Fruit fly (Drosophila melanogaster) whole organism, prepupa: ENCODE measurements around the gene chas.

ENCODE experiments used
- CG11762 ChIP-seq: fragments of 200-800 bp; sonication (Bioruptor generic); optimal IDR thresholded peaks from 3 replicates; lab custom pipeline; 2016; ENCODE audit warnings: missing biosample characterization, missing genetic modification characterization; ENCODE audit not compliant: insufficient read depth
- CG11902 ChIP-seq: fragments of 200-800 bp; sonication (Bioruptor generic); optimal IDR thresholded peaks from 3 replicates; lab custom pipeline; 2016; ENCODE audit warnings: missing biosample characterization, missing genetic modification characterization
- CG6792 ChIP-seq: fragments of 200-800 bp; sonication (Bioruptor generic); optimal IDR thresholded peaks from 3 replicates; lab custom pipeline; 2016; ENCODE audit warnings: missing biosample characterization, missing genetic modification characterization
- CG7368 ChIP-seq: fragments of 200-800 bp; sonication (Bioruptor generic); optimal IDR thresholded peaks from 3 replicates; lab custom pipeline; 2016; ENCODE audit warnings: missing biosample characterization, missing genetic modification characterization
- CG8319 ChIP-seq: fragments of 200-800 bp; sonication (Bioruptor generic); optimal IDR thresholded peaks from 3 replicates; lab custom pipeline; 2016; ENCODE audit warnings: missing biosample characterization, missing genetic modification characterization
- CG8632 ChIP-seq: fragments of 200-800 bp; sonication (Bioruptor generic); optimal IDR thresholded peaks from 3 replicates; lab custom pipeline; 2016; ENCODE audit warnings: missing biosample characterization, missing genetic modification characterization
- Hr39 ChIP-seq: fragments of 200-800 bp; sonication (Bioruptor generic); optimal IDR thresholded peaks from 2 replicates; lab custom pipeline; 2016; ENCODE audit warnings: missing biosample characterization, missing genetic modification characterization
- OdsH ChIP-seq: fragments of 200-800 bp; sonication (Bioruptor generic); optimal IDR thresholded peaks from 3 replicates; lab custom pipeline; 2016; ENCODE audit warnings: missing biosample characterization, missing genetic modification characterization
- acj6 ChIP-seq: fragments of 200-800 bp; sonication (Bioruptor generic); optimal IDR thresholded peaks from 3 replicates; lab custom pipeline; 2016; ENCODE audit warnings: missing biosample characterization, missing genetic modification characterization
- fkh ChIP-seq: fragments of 200-800 bp; sonication (Bioruptor generic); optimal IDR thresholded peaks from 3 replicates; lab custom pipeline; 2017; ENCODE audit warnings: missing biosample characterization, mild to moderate bottlenecking, missing genetic modification characterization, moderate library complexity
- lz ChIP-seq: fragments of 200-800 bp; sonication (Bioruptor generic); optimal IDR thresholded peaks from 3 replicates; lab custom pipeline; 2016; ENCODE audit warnings: missing biosample characterization, missing genetic modification characterization
- spab ChIP-seq: fragments of 200-800 bp; sonication (Bioruptor generic); optimal IDR thresholded peaks from 2 replicates; lab custom pipeline; 2017; ENCODE audit warnings: missing biosample characterization, mild to moderate bottlenecking, missing genetic modification characterization, missing genetic modification reagents
- svp ChIP-seq: fragments of 200-800 bp; sonication (Bioruptor generic); peaks from one replicate; lab custom pipeline; 2016; ENCODE audit warnings: missing biosample characterization, missing genetic modification characterization
- topi ChIP-seq: fragments of 200-800 bp; sonication (Bioruptor generic); optimal IDR thresholded peaks from 3 replicates; lab custom pipeline; 2016; ENCODE audit warnings: missing biosample characterization, missing genetic modification characterization

- TF ChIP-seq CG11902 (no peak), CG8319 (GFP tag; lab: Kevin White, UChicago) (no peak), Hr39 (GFP tag; lab: Kevin White, UChicago) (no peak), spab (GFP tag; lab: Kevin White, UChicago) (no peak), CG8632 (no peak), CG6792 (GFP tag; lab: Kevin White, UChicago) (no peak), lz (no peak), CG11762 (GFP tag; lab: Kevin White, UChicago) (no peak), OdsH (GFP tag; lab: Kevin White, UChicago) (no peak), topi (no peak), svp (no peak), fkh (peak; percentile 27), acj6 (GFP tag; lab: Kevin White, UChicago) (no peak), CG7368 (GFP tag; lab: Kevin White, UChicago) (no peak)
These were observed 35.2 kb upstream of the chas start for dm6 chrX:17733698-17734248.
